Worm (Caenorhabditis elegans): Measurements from ENCODE around the gene Y102E9.6.

DNA sequence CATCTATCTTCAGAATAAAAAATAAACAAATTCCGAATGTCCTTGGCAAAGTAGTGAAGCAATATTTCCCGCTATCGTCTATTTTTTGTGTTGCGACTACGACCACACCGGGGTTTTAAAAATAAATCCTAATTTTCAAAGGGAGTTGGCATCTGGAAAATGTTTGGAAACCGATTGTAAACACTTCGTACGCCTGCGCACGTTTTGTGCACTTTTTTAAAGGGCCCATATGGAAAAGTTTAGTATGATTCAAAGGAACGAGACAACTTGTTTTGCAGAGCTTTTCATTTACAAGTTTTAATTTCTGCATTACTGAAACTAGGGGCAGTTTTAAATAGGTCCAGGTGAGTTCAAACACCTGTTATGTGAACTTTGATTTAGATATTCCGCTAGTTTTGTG lies 3.6 kb upstream of the Y102E9.6 start:
- TF ChIP-seq him-1 (tag; optimal IDR thresholded peaks at IDR 0.05) (no peak), W03F9.2 (tag; optimal IDR thresholded peaks at IDR 0.05) (no peak)
